Worm (Caenorhabditis elegans): Measurements from ENCODE around the gene C06E1.7.

The C06E1.7 gene

DNA sequence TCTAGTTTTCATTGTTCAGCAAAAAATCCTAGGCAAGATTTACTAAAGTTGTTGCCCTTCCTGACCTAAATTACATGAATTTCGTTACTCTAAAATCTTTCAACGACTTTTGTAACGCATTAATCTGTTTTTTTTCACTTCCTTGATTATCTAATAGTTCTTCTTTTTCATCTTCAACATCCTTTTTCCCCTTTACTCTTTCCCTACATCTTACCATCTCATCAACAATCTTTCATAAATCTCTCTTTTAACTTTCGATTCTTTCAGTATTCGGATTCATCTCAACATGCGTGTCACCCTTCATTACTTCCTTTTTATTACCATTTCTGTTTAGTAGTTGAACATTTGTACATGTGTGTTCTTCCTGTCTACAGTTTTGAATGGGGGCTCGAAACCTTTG lies 19.7 kb downstream of the C06E1.7 start:
- no peak for TF ChIP-seq tbx-37 (GFP tag; conservative IDR thresholded peaks at IDR 0.05)
- no peak for TF ChIP-seq hnd-1 (tag; optimal IDR thresholded peaks at IDR 0.05)
- TF ChIP-seq B0310.2 (tag; optimal IDR thresholded peaks at IDR 0.05), result no peak
- no peak for TF ChIP-seq ama-1 (optimal IDR thresholded peaks at IDR 0.05)
- no peak for TF ChIP-seq hmbx-1 (tag; optimal IDR thresholded peaks at IDR 0.05)
- no peak for TF ChIP-seq pes-1 (GFP tag; IDR thresholded peaks at IDR 0.05)
- no peak for TF ChIP-seq sea-1 (GFP tag; conservative IDR thresholded peaks at IDR 0.05)
- no peak for TF ChIP-seq hmg-4 (GFP tag; optimal IDR thresholded peaks at IDR 0.05)
- no peak for TF ChIP-seq F13C5.2 (tag; optimal IDR thresholded peaks at IDR 0.05)
- no peak for TF ChIP-seq tra-4 (tag; optimal IDR thresholded peaks at IDR 0.05)
- TF ChIP-seq flt-1 (GFP tag; IDR thresholded peaks at IDR 0.05), result no peak
- TF ChIP-seq scrt-1 (GFP tag; IDR thresholded peaks at IDR 0.05), result no peak

DNA sequence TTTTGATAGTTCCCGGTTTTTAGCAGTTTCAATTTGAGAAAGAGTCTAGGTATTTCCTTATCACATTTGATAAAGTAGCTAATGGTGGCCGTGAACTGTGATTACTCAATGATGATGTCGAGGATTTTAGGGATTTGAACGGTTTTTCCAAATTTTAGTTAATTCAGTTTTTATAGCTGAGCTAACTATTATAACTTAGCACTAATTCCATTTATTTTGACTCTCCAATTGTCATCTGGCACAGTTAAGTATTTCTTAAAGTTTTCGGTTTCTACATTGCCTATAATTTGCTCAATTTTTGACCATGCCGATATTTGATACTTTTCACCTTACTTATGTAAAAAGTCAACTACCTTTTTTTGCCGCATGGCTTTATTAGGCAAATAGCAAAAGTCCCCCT lies 20.2 kb downstream of the C06E1.7 start:
- no peak for TF ChIP-seq scrt-1 (GFP tag; IDR thresholded peaks at IDR 0.05)
- TF ChIP-seq ceh-13 (GFP tag; optimal IDR thresholded peaks at IDR 0.05), result no peak
- no peak for TF ChIP-seq flt-1 (GFP tag; IDR thresholded peaks at IDR 0.05)
- no peak for TF ChIP-seq ama-1 (optimal IDR thresholded peaks at IDR 0.05)
- no peak for TF ChIP-seq ets-7 (tag; optimal IDR thresholded peaks at IDR 0.05)
- TF ChIP-seq B0310.2 (tag; optimal IDR thresholded peaks at IDR 0.05), result no peak
- TF ChIP-seq pes-1 (GFP tag; IDR thresholded peaks at IDR 0.05), result no peak
- no peak for TF ChIP-seq F13C5.2 (tag; optimal IDR thresholded peaks at IDR 0.05)
- TF ChIP-seq tbx-37 (GFP tag; conservative IDR thresholded peaks at IDR 0.05), result no peak
- no peak for TF ChIP-seq tra-4 (tag; optimal IDR thresholded peaks at IDR 0.05)
- TF ChIP-seq aly-1 (tag; optimal IDR thresholded peaks at IDR 0.05), result no peak
- no peak for TF ChIP-seq hnd-1 (tag; optimal IDR thresholded peaks at IDR 0.05)
- no peak for TF ChIP-seq tbx-11 (GFP tag; IDR thresholded peaks at IDR 0.05)
- no peak for TF ChIP-seq hmg-4 (GFP tag; optimal IDR thresholded peaks at IDR 0.05)
- TF ChIP-seq ceh-36 (tag; optimal IDR thresholded peaks at IDR 0.05), result no peak
- TF ChIP-seq hmbx-1 (tag; optimal IDR thresholded peaks at IDR 0.05), result no peak
- no peak for TF ChIP-seq sea-1 (GFP tag; conservative IDR thresholded peaks at IDR 0.05)

DNA sequence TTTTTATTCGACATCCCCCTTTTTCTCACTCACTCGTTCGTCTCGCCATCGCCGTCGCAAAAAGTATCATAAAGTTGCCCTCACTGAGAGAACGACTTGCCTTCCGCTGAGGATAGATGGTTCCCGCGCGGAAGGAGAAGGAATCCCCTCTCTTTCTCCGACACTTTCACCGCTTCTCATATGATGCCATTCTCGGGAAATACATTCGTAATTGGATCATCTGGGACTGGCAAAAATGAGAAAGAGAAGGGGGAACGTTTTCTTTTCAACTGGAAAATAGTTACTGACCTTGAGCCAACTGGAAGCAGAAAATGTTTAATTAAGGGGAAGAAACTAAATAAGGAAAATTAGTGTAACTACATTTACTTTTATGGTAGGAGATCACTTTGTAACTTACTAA lies 21.7 kb downstream of the C06E1.7 start:
- TF ChIP-seq flt-1 (GFP tag; IDR thresholded peaks at IDR 0.05) (no peak), ceh-13 (GFP tag; optimal IDR thresholded peaks at IDR 0.05) (no peak), tbx-37 (GFP tag; conservative IDR thresholded peaks at IDR 0.05) (no peak), F13C5.2 (tag; optimal IDR thresholded peaks at IDR 0.05) (no peak), sea-1 (GFP tag; conservative IDR thresholded peaks at IDR 0.05) (no peak), ceh-36 (tag; optimal IDR thresholded peaks at IDR 0.05) (no peak), hmbx-1 (tag; optimal IDR thresholded peaks at IDR 0.05) (no peak), hnd-1 (tag; optimal IDR thresholded peaks at IDR 0.05) (no peak), pes-1 (GFP tag; IDR thresholded peaks at IDR 0.05) (no peak), tbx-11 (GFP tag; IDR thresholded peaks at IDR 0.05) (no peak), hmg-4 (GFP tag; optimal IDR thresholded peaks at IDR 0.05) (no peak), ets-7 (tag; optimal IDR thresholded peaks at IDR 0.05) (no peak), ama-1 (optimal IDR thresholded peaks at IDR 0.05) (no peak), scrt-1 (GFP tag; IDR thresholded peaks at IDR 0.05) (no peak), B0310.2 (tag; optimal IDR thresholded peaks at IDR 0.05) (no peak)

DNA sequence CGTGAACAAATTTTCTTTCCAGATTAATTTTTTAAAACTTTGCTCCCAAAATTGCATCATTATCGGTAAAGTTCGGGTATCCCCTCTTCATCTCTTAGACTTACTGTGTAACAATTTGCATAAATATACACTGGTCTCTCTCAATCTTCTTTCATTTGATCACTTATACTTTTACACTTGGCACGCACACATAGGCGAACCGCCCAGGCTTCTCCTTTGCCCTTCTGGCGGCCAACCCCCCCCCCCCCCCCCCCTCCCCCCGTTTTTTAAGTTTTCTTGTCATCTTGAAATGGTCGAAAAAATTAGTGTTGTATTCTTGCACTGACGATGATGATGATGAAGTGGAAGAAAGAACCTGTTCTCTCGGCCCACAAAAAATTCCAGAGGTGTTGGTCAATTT lies 23.2 kb downstream of the C06E1.7 start:
- TF ChIP-seq hnd-1 (tag; optimal IDR thresholded peaks at IDR 0.05), result no peak
- TF ChIP-seq aly-1 (tag; optimal IDR thresholded peaks at IDR 0.05), result no peak
- no peak for TF ChIP-seq hmbx-1 (tag; optimal IDR thresholded peaks at IDR 0.05)
- no peak for TF ChIP-seq ets-7 (tag; optimal IDR thresholded peaks at IDR 0.05)
- TF ChIP-seq ceh-36 (tag; optimal IDR thresholded peaks at IDR 0.05), result no peak
- no peak for TF ChIP-seq flt-1 (GFP tag; IDR thresholded peaks at IDR 0.05)
- no peak for TF ChIP-seq tbx-37 (GFP tag; conservative IDR thresholded peaks at IDR 0.05)
- no peak for TF ChIP-seq B0310.2 (tag; optimal IDR thresholded peaks at IDR 0.05)

DNA sequence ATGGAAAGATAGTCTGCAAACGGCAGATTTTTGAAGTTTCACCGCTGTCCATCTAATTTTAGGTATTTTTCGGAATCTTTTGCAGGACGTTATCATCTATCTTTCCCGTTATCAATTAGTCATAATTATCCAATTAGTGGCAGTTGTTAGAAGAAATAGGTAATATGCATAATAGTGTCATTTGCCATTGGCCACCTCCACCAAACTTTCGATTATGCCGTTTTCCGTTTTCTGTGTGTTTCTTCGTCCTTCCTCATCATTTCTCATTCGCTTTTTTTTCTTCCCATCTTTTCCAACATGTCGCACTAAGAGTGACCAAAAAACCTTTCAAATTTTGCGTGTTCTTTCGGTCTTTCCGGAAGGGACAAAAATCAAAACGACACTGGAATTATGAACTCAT lies 29.1 kb downstream of the C06E1.7 start:
- TF ChIP-seq tbx-37 (GFP tag; conservative IDR thresholded peaks at IDR 0.05), result no peak
- TF ChIP-seq ets-7 (tag; optimal IDR thresholded peaks at IDR 0.05), result no peak
- TF ChIP-seq ceh-36 (tag; optimal IDR thresholded peaks at IDR 0.05), result no peak
- no peak for TF ChIP-seq hnd-1 (tag; optimal IDR thresholded peaks at IDR 0.05)
- TF ChIP-seq ceh-13 (GFP tag; optimal IDR thresholded peaks at IDR 0.05), result no peak
- no peak for TF ChIP-seq tra-4 (tag; optimal IDR thresholded peaks at IDR 0.05)

DNA sequence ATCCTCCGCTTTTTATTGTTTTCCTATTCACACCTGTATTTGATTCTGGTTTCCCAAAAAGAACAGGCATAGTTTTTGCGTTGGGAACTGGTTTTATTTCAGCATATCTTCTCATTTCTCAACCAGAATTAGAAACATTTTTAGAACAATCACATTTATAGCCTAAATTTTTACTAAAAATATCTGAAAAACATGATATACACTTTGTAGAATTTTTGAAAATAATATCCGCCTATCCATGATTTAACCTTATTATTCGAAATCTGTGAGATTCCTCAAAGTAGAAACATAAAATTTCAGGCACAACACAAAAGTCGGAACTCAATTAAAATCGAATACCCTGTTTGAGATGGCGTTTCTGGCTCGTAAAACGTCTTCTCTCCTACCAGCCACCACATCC lies 32.7 kb downstream of the C06E1.7 start, which contains the start of gene acdh-6:
acdh-6 (plus strand) TSS at position 301 of the 400 bp plus-strand sequence.
- TF ChIP-seq tra-4 (tag; optimal IDR thresholded peaks at IDR 0.05) (no peak), F13C5.2 (tag; optimal IDR thresholded peaks at IDR 0.05) (no peak), B0310.2 (tag; optimal IDR thresholded peaks at IDR 0.05) (no peak), ets-7 (tag; optimal IDR thresholded peaks at IDR 0.05) (no peak), ama-1 (optimal IDR thresholded peaks at IDR 0.05) (no peak), hmg-4 (GFP tag; optimal IDR thresholded peaks at IDR 0.05) (no peak), hnd-1 (tag; optimal IDR thresholded peaks at IDR 0.05) (no peak), pes-1 (GFP tag; IDR thresholded peaks at IDR 0.05) (no peak), aly-1 (tag; optimal IDR thresholded peaks at IDR 0.05) (no peak), ceh-36 (tag; optimal IDR thresholded peaks at IDR 0.05) (no peak), hmbx-1 (tag; optimal IDR thresholded peaks at IDR 0.05) (no peak)

DNA sequence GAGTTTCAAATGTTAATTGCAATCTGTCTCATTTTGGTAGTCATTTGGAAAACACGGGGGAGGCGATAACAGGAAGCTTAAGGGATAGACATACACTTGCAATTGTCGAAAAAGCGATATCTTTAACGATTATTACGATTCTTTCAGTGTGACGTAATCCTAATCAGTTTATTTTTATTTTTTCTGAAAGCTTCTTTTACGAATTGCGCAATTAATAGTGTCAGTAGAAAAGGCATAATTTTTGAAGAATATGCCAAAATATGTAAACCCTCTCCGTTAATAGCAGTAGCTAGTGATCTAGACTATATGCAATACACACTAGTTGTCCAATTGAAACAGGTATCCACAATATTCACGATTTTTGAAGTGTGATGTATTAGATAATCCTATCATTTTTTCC lies 33.1 kb downstream of the C06E1.7 start:
- TF ChIP-seq flt-1 (GFP tag; IDR thresholded peaks at IDR 0.05), result no peak
- TF ChIP-seq ets-7 (tag; optimal IDR thresholded peaks at IDR 0.05), result no peak
- TF ChIP-seq ceh-36 (tag; optimal IDR thresholded peaks at IDR 0.05), result no peak
- no peak for TF ChIP-seq tbx-37 (GFP tag; conservative IDR thresholded peaks at IDR 0.05)
- TF ChIP-seq hmg-4 (GFP tag; optimal IDR thresholded peaks at IDR 0.05), result no peak
- TF ChIP-seq pes-1 (GFP tag; IDR thresholded peaks at IDR 0.05), result no peak
- no peak for TF ChIP-seq B0310.2 (tag; optimal IDR thresholded peaks at IDR 0.05)
- no peak for TF ChIP-seq tbx-11 (GFP tag; IDR thresholded peaks at IDR 0.05)
- TF ChIP-seq ceh-13 (GFP tag; optimal IDR thresholded peaks at IDR 0.05), result no peak
- TF ChIP-seq hmbx-1 (tag; optimal IDR thresholded peaks at IDR 0.05), result no peak
- TF ChIP-seq scrt-1 (GFP tag; IDR thresholded peaks at IDR 0.05), result no peak
- no peak for TF ChIP-seq aly-1 (tag; optimal IDR thresholded peaks at IDR 0.05)

All from whole organism, early embryonic.